Worm (Caenorhabditis elegans): Measurements from ENCODE around the gene F19G12.9.

ce11 chrX:1437097-1437496, 18.1 kb downstream of the F19G12.9 start:
- TF ChIP-seq hnd-1 (tag; optimal IDR thresholded peaks at IDR 0.05) (no peak), ama-1 (optimal IDR thresholded peaks at IDR 0.05) (no peak), flt-1 (GFP tag; IDR thresholded peaks at IDR 0.05) (no peak), scrt-1 (GFP tag; IDR thresholded peaks at IDR 0.05) (no peak), hmg-4 (GFP tag; optimal IDR thresholded peaks at IDR 0.05) (no peak), tra-4 (tag; optimal IDR thresholded peaks at IDR 0.05) (no peak), hmbx-1 (tag; optimal IDR thresholded peaks at IDR 0.05) (no peak)

Data from whole organism, early embryonic.